Fruit fly (Drosophila melanogaster): ENCODE measurements around the gene Odj.

Odj gene

DNA sequence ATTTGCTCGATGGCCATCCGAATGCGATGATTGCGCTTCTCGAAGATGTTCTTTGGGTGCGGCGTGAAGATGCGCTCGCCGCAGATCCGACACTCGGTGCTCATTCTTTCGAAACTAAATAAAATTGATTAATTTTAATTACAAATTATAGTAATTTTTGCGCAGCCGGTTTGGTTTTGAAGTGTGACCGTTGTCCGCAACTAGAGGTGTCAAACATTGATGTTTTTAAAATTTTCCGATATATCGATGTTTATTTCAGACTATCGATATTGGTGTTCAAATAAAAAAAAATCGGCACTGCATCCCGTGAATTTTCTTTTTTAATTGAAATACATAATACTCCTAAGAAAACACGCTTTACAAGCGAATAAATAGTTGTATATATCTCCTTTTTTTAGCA, at the start of gene Odj:
TSS of gene Odj (minus strand) at position 209 of the 400 bp plus-strand sequence.
- TF ChIP-seq EcR (GFP tag; optimal IDR thresholded peaks at IDR 0.05) (no peak), CG8478 (optimal IDR thresholded peaks at IDR 0.05) (no peak), psq (optimal IDR thresholded peaks at IDR 0.05) (no peak), Dll (optimal IDR thresholded peaks at IDR 0.05) (no peak), usp (GFP tag; optimal IDR thresholded peaks at IDR 0.05) (no peak)

DNA sequence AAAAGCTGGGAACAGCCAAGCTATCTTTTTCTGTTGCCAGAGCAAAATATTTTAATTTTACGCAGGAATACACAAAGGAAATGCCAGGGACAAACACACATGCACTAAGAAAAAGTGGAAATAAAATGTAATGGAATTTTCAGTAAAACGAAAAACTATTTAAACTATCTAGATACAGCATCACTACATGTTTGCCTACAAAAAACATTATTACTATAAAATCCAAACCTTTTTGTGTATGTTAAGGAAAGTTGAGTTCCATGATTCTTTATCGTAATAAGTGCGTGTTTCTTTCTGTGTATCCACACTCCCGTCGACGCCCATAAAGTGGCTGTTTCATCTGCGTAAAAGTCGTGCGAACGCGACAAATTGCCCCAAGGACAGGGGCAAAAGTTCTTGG, 40.2 kb upstream of the Odj start:
- TF ChIP-seq EcR (GFP tag; optimal IDR thresholded peaks at IDR 0.05), result no peak
- no peak for TF ChIP-seq usp (GFP tag; optimal IDR thresholded peaks at IDR 0.05)
- TF ChIP-seq Dll (optimal IDR thresholded peaks at IDR 0.05), result no peak
- no peak for TF ChIP-seq pan (optimal IDR thresholded peaks at IDR 0.05)
- no peak for TF ChIP-seq CG8478 (optimal IDR thresholded peaks at IDR 0.05)
- no peak for TF ChIP-seq psq (optimal IDR thresholded peaks at IDR 0.05)

DNA sequence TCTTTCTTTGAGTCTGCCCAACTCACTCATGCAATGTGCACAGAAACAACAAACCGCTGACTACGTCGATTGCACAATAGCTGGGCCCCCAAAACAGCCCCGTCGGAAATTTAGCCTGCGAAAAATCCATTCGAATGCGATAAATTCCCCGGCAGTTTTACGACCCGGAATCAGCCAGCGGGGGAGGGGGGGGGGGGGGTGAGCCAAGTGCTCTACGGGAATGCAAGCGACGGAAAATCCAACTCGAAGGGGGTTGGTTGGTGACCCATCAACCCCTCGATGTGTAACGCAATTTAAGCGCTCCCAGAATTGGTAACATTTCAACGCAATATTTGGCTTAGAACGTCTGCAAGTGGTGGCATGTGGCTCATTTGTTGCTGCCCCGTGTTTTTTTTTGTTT, 37.9 kb upstream of the Odj start:
- TF ChIP-seq EcR (GFP tag; optimal IDR thresholded peaks at IDR 0.05), result no peak

DNA sequence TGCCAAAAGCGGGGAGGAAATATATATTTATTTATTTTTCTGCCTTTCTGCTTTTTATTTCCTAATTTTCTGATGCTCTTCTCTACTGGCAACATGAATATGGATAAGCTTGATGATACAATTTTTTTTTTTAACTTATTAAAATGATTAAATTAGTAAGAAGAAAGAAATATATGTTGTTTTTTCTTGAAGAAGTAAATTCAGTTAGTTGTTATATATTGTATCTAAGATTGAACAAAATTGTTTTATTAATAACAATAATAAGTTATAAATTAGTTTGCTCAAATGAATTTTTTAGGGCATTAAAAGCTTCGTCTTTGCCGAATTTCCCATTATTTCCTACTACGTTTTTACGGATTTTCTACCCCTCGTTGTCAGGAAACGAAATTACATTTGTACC, 21.5 kb upstream of the Odj start:
- TF ChIP-seq Dll (optimal IDR thresholded peaks at IDR 0.05), result no peak
- TF ChIP-seq EcR (GFP tag; optimal IDR thresholded peaks at IDR 0.05), result no peak
- no peak for TF ChIP-seq pan (optimal IDR thresholded peaks at IDR 0.05)
- no peak for TF ChIP-seq usp (GFP tag; optimal IDR thresholded peaks at IDR 0.05)
- no peak for TF ChIP-seq psq (optimal IDR thresholded peaks at IDR 0.05)
- no peak for TF ChIP-seq CG8478 (optimal IDR thresholded peaks at IDR 0.05)

DNA sequence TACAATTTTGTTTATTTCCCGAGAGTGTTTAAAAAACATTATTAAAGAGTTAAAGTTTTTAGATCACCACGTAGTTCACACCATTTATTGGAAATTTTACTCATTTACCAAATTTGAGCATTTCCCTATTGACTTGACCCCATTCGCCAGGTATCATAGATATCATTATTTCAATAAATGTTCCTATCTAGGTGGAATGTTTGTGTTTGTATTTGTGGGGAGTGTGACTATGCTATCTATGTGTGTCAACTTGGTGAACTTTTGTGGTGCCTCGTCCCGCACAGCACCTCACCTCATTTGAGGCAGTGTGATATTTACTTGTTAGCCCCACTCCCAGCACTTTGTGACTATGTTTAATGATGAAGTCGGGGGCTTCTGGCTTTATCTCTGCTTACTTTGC, 19.6 kb upstream of the Odj start:
- TF ChIP-seq pan (optimal IDR thresholded peaks at IDR 0.05) (no peak), EcR (GFP tag; optimal IDR thresholded peaks at IDR 0.05) (no peak), Dll (optimal IDR thresholded peaks at IDR 0.05) (no peak), psq (optimal IDR thresholded peaks at IDR 0.05) (no peak), usp (GFP tag; optimal IDR thresholded peaks at IDR 0.05) (no peak), CG8478 (optimal IDR thresholded peaks at IDR 0.05) (no peak)

DNA sequence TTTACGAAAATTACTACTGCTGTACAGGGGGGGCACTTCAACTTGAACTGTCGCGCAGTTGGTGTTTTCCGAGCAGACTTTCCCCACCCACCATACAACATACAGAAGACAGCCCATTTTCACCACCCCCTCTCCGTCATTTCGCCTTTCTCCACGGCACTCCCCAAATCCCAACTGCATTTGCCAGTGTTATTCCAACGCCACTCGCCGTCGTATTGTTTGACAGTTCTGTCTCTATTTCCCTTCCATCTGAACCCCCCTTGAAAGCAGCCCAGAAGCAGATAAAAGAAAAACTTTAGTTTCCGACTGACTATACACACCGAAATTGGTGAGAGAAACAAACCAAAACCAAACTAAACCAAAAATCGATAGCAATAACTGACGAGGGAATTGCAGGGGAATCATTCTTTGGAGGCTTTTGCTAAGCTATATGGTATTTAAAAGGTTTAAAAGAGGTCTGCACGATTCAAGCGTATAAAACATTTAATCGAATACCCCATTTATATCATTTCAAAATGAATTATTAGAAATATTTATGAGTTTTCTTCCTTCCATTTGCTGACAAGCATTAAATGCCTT, 18.1 kb upstream of the Odj start:
- TF ChIP-seq CG8478 (optimal IDR thresholded peaks at IDR 0.05) (no peak), EcR (GFP tag; optimal IDR thresholded peaks at IDR 0.05) (no peak), pan (optimal IDR thresholded peaks at IDR 0.05) (no peak), Dll (optimal IDR thresholded peaks at IDR 0.05) (no peak), psq (optimal IDR thresholded peaks at IDR 0.05) (no peak), usp (GFP tag; optimal IDR thresholded peaks at IDR 0.05) (no peak)

DNA sequence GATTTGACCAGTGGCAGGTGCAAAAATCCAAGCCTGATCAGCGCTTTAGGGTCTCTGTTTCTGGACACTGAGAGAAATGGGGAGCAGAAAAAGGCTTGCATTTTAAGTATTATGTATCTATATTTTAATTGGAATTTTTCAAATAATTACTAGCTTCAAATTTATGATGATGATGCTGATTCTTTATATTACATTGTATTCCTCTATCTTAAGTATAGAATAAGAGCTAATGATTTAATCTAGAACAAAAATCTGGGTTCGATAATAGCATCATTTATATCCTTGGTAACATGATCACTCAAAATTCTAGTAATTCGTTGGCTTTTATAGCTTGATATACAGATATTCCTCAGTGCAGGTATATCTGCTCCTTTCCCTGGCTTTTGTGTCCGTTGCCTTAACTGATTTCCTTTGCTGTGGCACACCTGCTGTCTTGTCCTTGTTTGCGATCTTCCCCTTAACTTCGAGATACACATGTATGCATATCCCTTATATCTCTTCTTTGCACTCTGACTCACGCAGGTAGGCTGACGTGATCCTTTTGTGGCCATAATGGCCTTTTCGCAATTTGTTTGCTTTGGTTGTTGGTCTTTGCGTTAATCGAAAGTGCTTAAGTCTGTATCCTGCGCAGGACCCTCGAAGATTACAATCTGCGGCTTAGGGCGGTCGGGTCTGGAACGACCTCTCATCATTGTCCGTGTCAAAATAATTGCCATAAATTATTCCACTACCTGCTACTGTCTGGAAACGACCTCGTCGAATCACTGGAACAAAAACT, 17.0 kb upstream of the Odj start:
- TF ChIP-seq usp (GFP tag; optimal IDR thresholded peaks at IDR 0.05), result no peak
- TF ChIP-seq Dll (optimal IDR thresholded peaks at IDR 0.05), result no peak
- no peak for TF ChIP-seq EcR (GFP tag; optimal IDR thresholded peaks at IDR 0.05)
- no peak for TF ChIP-seq psq (optimal IDR thresholded peaks at IDR 0.05)
- TF ChIP-seq pan (optimal IDR thresholded peaks at IDR 0.05), result no peak
- TF ChIP-seq CG8478 (optimal IDR thresholded peaks at IDR 0.05), result no peak

DNA sequence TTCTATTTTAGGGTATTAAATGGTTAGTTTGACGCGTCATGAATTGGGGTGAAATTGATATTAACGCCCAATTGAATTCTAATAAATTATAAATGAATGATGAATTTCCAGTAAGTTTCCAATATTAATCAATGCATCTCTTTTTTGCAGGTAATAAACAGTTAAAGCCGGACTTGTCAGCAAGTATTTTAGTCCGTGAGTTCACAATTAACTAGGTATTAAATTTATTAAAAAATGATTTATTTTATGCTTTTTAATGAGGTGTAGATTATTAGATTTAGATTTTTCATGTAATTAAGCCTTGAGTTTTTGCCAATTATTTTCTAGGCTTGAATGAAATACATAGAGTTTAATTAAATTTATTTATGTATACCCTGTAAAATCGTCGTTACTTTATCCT, 12.7 kb upstream of the Odj start:
- TF ChIP-seq Dll (optimal IDR thresholded peaks at IDR 0.05) (no peak), usp (GFP tag; optimal IDR thresholded peaks at IDR 0.05) (no peak), psq (optimal IDR thresholded peaks at IDR 0.05) (no peak), pan (optimal IDR thresholded peaks at IDR 0.05) (no peak), EcR (GFP tag; optimal IDR thresholded peaks at IDR 0.05) (no peak), CG8478 (optimal IDR thresholded peaks at IDR 0.05) (no peak)

DNA sequence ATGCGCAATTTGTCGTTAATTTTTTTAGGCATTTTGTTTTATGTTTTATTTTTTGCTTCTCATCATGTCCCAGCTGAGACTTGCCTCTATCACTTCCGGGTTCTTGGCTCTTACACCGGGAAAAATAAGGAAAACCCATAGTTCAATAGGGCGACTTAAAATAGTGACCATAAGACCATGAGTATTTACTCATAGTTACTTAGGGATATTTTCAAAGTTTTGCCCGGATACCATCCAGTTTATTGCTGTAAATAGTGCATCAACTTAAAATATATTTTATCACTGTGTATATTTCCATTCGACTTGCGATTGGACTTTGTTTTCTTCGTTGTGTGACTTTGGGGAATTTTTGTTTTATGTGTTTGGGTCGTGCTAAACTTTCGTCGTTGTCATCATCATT, 9.8 kb upstream of the Odj start:
- no peak for TF ChIP-seq pan (optimal IDR thresholded peaks at IDR 0.05)
- no peak for TF ChIP-seq Dll (optimal IDR thresholded peaks at IDR 0.05)
- TF ChIP-seq CG8478 (optimal IDR thresholded peaks at IDR 0.05), result no peak

DNA sequence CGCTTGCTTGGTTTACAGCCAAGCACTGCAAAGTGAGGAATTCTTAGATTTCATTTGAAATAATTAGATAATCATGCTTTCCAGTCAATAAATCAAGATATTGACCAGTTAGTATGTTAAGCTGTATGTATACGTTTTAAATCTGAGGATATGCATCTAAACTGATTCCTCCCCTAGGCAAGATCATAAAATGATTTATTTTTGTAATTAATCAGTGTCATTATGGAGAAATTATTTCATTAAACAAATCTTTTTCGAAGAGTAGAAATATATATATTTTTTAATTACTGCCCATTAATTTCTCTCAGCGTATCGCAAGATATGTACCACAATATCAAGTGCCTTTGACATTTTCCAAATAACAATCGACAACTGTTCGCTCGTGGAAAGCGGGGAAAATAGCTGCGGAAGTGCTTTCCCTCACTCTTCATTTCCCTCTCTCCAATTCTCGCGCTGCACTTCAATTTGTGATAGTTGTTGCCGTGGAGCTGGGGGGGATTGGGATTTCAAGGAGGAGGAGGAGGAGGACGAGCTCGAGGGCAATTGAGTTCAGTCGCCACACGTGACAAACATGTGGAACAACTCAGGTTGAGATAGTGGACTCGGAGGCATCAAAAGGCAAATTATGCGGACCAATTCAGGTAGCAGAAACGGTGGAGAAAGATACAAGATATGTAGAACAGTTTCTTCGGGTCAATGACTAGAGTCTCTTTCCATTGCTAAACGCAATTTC, 5.3 kb upstream of the Odj start:
- TF ChIP-seq EcR (GFP tag; optimal IDR thresholded peaks at IDR 0.05) (peak in 1 of 2 experiments; percentile 50), pan (optimal IDR thresholded peaks at IDR 0.05) (no peak)

DNA sequence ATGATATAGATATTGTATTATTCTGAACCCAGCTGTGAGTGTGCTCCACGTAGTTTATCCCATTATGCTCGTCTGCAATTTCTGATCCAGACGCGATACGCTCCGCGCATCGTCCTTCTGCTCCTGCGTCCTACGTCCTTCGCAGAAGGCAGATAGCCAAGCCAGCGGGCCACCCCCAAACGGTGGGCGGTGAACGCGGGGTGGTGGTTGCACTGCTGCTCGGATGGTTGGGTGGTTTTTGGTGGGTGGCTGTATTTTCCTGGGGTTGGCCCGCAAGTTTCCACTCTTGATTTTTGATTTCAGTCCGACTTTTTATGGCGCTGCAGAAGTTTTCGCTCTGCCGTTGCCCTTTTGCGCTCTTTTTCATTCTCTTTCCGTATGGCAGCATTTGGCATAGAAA, 3.5 kb upstream of the Odj start:
- TF ChIP-seq pan (optimal IDR thresholded peaks at IDR 0.05) (no peak), usp (GFP tag; optimal IDR thresholded peaks at IDR 0.05) (no peak), EcR (GFP tag; optimal IDR thresholded peaks at IDR 0.05) (no peak), CG8478 (optimal IDR thresholded peaks at IDR 0.05) (no peak), Dll (optimal IDR thresholded peaks at IDR 0.05) (no peak), psq (optimal IDR thresholded peaks at IDR 0.05) (no peak)

DNA sequence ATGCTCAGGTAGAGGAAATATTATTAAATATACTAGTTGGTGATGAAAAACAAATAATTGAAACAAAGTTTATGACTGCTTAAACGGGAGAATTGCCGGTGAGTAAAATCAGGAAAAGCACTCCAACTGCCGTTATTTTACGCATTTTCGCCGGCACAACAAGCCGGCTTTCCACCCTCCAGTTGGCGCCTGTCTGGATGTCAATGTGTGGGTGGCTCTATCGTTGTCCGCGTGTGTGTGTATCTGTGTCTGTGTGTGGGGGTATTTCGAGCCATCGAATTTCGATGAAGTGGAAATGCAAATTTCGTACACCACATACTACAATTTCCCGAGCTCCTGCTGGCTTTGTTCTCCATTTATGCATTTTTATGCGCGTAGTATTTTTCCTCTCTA, 2.7 kb upstream of the Odj start:
- TF ChIP-seq CG8478 (optimal IDR thresholded peaks at IDR 0.05), result no peak
- no peak for TF ChIP-seq pan (optimal IDR thresholded peaks at IDR 0.05)
- no peak for TF ChIP-seq Dll (optimal IDR thresholded peaks at IDR 0.05)
- TF ChIP-seq usp (GFP tag; optimal IDR thresholded peaks at IDR 0.05), result no peak
- no peak for TF ChIP-seq EcR (GFP tag; optimal IDR thresholded peaks at IDR 0.05)
- no peak for TF ChIP-seq psq (optimal IDR thresholded peaks at IDR 0.05)

Measured in whole organism.